Worm (Caenorhabditis elegans) whole organism, young adult: Measurements from ENCODE around the gene C14B9.10.

ENCODE experiments used
- B0019.2 ChIP-seq: fragments of 200-800 bp; sonication (Bioruptor generic); conservative IDR thresholded peaks from 2 replicates; pipeline ENCODE4 v1.3.6; 2022; ENCODE audit warnings: missing genetic modification reagents, missing genetic modification characterization, missing compliant biosample characterization
- B0035.1 ChIP-seq: sonication (generic microtip); optimal IDR thresholded peaks from 2 replicates; lab custom pipeline; 2016; ENCODE audit warnings: missing genetic modification characterization, mild to moderate bottlenecking, missing compliant biosample characterization, missing genotype, missing genetic modification reagents
- B0261.1 ChIP-seq: sonication (generic microtip); optimal IDR thresholded peaks from 2 replicates; lab custom pipeline; 2016; ENCODE audit warnings: mild to moderate bottlenecking, missing genetic modification characterization, moderate library complexity, missing compliant biosample characterization
- F37B4.10 ChIP-seq: fragments of 200-800 bp; sonication (Bioruptor generic); IDR thresholded peaks from 2 replicates; pipeline ENCODE4 v1.3.6; 2022; ENCODE audit warnings: missing genetic modification characterization, missing compliant biosample characterization
- F49E8.2 ChIP-seq: sonication (generic microtip); optimal IDR thresholded peaks from 3 replicates; lab custom pipeline; 2017; ENCODE audit warnings: missing genetic modification characterization, mild to moderate bottlenecking, missing compliant biosample characterization, antibody characterized with exemption, moderate library complexity; ENCODE audit not compliant: insufficient read depth
- F57C9.4 ChIP-seq: sonication (generic microtip); optimal IDR thresholded peaks from 2 replicates; lab custom pipeline; 2017; ENCODE audit warnings: mild to moderate bottlenecking, missing genetic modification characterization, missing compliant biosample characterization
- Y67H2A.10 ChIP-seq: fragments of 200-800 bp; sonication (Bioruptor generic); conservative IDR thresholded peaks from 2 replicates; pipeline ENCODE4 v1.3.6; 2022; ENCODE audit warnings: missing genetic modification reagents, missing genetic modification characterization, missing compliant biosample characterization
- Y79H2A.3 ChIP-seq: fragments of 200-800 bp; sonication (Bioruptor generic); conservative IDR thresholded peaks from 2 replicates; pipeline ENCODE4 v1.3.6; 2022; ENCODE audit warnings: missing genetic modification reagents, missing genetic modification characterization, missing compliant biosample characterization
- ama-1 ChIP-seq, 3 experiments: fragments of 150-350 bp in 1 of 3; sonication (generic microtip) in 2 of 3; optimal IDR thresholded peaks; 2 replicates each; lab custom pipeline; 2014 to 2018; ENCODE audit warnings: missing biosample characterization in 2 of 3, missing genetic modification characterization in 2 of 3, missing genetic modification reagents in 2 of 3
- aptf-2 ChIP-seq: fragments of 200-800 bp; sonication (Bioruptor generic); conservative IDR thresholded peaks from 2 replicates; pipeline ENCODE4 v1.3.6; 2022; ENCODE audit warnings: missing genetic modification reagents, missing genetic modification characterization, missing compliant biosample characterization
- aptf-3 ChIP-seq: fragments of 200-800 bp; sonication (Bioruptor generic); IDR thresholded peaks from 2 replicates; pipeline ENCODE4 v1.3.6; 2022; ENCODE audit warnings: missing genetic modification characterization, missing compliant biosample characterization
- atf-7 ChIP-seq: sonication (generic microtip); optimal IDR thresholded peaks from 2 replicates; lab custom pipeline; 2017; ENCODE audit warnings: mild to moderate bottlenecking, missing genetic modification characterization, missing compliant biosample characterization
- cebp-2 ChIP-seq: fragments of 200-800 bp; sonication (Bioruptor generic); IDR thresholded peaks from 2 replicates; pipeline ENCODE4 v1.3.6; 2022; ENCODE audit warnings: missing genetic modification characterization, missing compliant biosample characterization
- ceh-40 ChIP-seq: fragments of 200-800 bp; sonication (Bioruptor generic); IDR thresholded peaks from 2 replicates; pipeline ENCODE4 v1.3.6; 2022; ENCODE audit warnings: missing genetic modification characterization, missing compliant biosample characterization
- chd-7 ChIP-seq: sonication (generic microtip); optimal IDR thresholded peaks from 2 replicates; lab custom pipeline; 2016; ENCODE audit warnings: mild to moderate bottlenecking, missing genetic modification characterization, moderate library complexity, missing compliant biosample characterization
- dpff-1 ChIP-seq: sonication (generic microtip); optimal IDR thresholded peaks from 2 replicates; lab custom pipeline; 2017; ENCODE audit warnings: mild to moderate bottlenecking, missing genetic modification characterization, missing compliant biosample characterization
- dpl-1 ChIP-seq: fragments of 150-350 bp; optimal IDR thresholded peaks from 2 replicates; lab custom pipeline; 2014; ENCODE audit warnings: missing biosample characterization, missing genetic modification reagents, missing genetic modification characterization
- efl-1 ChIP-seq: fragments of 150-350 bp; optimal IDR thresholded peaks from 2 replicates; lab custom pipeline; 2014; ENCODE audit warnings: missing biosample characterization, missing genetic modification reagents, missing genetic modification characterization
- egl-18 ChIP-seq: fragments of 200-800 bp; sonication (Bioruptor generic); IDR thresholded peaks from 2 replicates; pipeline ENCODE4 v1.3.6; 2022; ENCODE audit warnings: missing genetic modification reagents, missing genetic modification characterization, missing compliant biosample characterization
- egl-44 ChIP-seq: fragments of 200-800 bp; sonication (Bioruptor generic); IDR thresholded peaks from 2 replicates; pipeline ENCODE4 v1.3.6; 2022; ENCODE audit warnings: missing genetic modification reagents, missing genetic modification characterization, missing compliant biosample characterization
- fkh-3 ChIP-seq: sonication (generic microtip); optimal IDR thresholded peaks from 2 replicates; lab custom pipeline; 2016; ENCODE audit warnings: mild to moderate bottlenecking, missing genetic modification characterization, missing compliant biosample characterization
- him-1 ChIP-seq: sonication (generic microtip); optimal IDR thresholded peaks from 2 replicates; lab custom pipeline; 2016; ENCODE audit warnings: missing genotype, missing genetic modification reagents, missing genetic modification characterization, missing compliant biosample characterization
- hlh-26 ChIP-seq: fragments of 200-800 bp; sonication (Bioruptor generic); conservative IDR thresholded peaks from 2 replicates; pipeline ENCODE4 v1.3.6; 2022; ENCODE audit warnings: missing genetic modification reagents, missing genetic modification characterization, missing compliant biosample characterization
- lin-54 ChIP-seq: fragments of 200-800 bp; sonication (Bioruptor generic); optimal IDR thresholded peaks from 2 replicates; lab custom pipeline; 2018; ENCODE audit warnings: mild to moderate bottlenecking, missing genetic modification characterization, missing compliant biosample characterization
- lsy-27 ChIP-seq: sonication (generic microtip); optimal IDR thresholded peaks from 2 replicates; lab custom pipeline; 2017; ENCODE audit warnings: missing genetic modification characterization, mild to moderate bottlenecking, missing compliant biosample characterization, antibody characterized with exemption, missing genotype, borderline replicate concordance; ENCODE audit not compliant: insufficient read depth
- madf-3 ChIP-seq: fragments of 200-800 bp; sonication (Bioruptor generic); IDR thresholded peaks from 2 replicates; pipeline ENCODE4 v1.3.6; 2022; ENCODE audit warnings: missing genetic modification reagents, missing genetic modification characterization, missing compliant biosample characterization
- madf-6 ChIP-seq: fragments of 200-800 bp; sonication (Bioruptor generic); IDR thresholded peaks from 2 replicates; pipeline ENCODE4 v1.3.6; 2022; ENCODE audit warnings: missing genetic modification reagents, missing genetic modification characterization, missing compliant biosample characterization
- nfya-1 ChIP-seq: sonication (generic microtip); optimal IDR thresholded peaks from 2 replicates; lab custom pipeline; 2017; ENCODE audit warnings: antibody characterized with exemption, missing compliant biosample characterization, missing genetic modification characterization, borderline replicate concordance; ENCODE audit not compliant: insufficient read depth
- nfya-2 ChIP-seq: fragments of 200-800 bp; sonication (Bioruptor generic); IDR thresholded peaks from 2 replicates; pipeline ENCODE4 v1.3.6; 2022; ENCODE audit warnings: missing genetic modification reagents, missing genetic modification characterization, missing compliant biosample characterization
- rec-8 ChIP-seq, 2 experiments: sonication (generic microtip); optimal IDR thresholded peaks; 2 replicates each; lab custom pipeline; 2016; ENCODE audit warnings: mild to moderate bottlenecking in 2 of 2, missing genetic modification characterization in 2 of 2, missing genetic modification reagents in 2 of 2, missing genotype in 2 of 2, missing biosample characterization in 1 of 2, missing compliant biosample characterization in 1 of 2, moderate library complexity in 1 of 2
- rpc-1 ChIP-seq, 2 experiments: fragments of 150-350 bp in 1 of 2; sonication (generic microtip) in 1 of 2; optimal IDR thresholded peaks; 2 replicates each; lab custom pipeline; 2014 to 2018; ENCODE audit warnings: missing biosample characterization in 1 of 2, missing genetic modification characterization in 1 of 2, missing genetic modification reagents in 1 of 2, missing genotype in 1 of 2
- sdz-38 ChIP-seq: sonication (generic microtip); optimal IDR thresholded peaks from 2 replicates; lab custom pipeline; 2016; ENCODE audit warnings: missing genotype, missing genetic modification characterization, missing compliant biosample characterization
- snpc-4 ChIP-seq, 5 experiments: fragments of 150-350 bp in 1 of 5; sonication (generic microtip) in 4 of 5; optimal IDR thresholded peaks; 2 replicates each; lab custom pipeline; 2014 to 2018; ENCODE audit warnings: missing genetic modification characterization in 5 of 5, missing biosample characterization in 3 of 5, antibody characterized with exemption in 2 of 5, mild to moderate bottlenecking in 2 of 5, missing compliant biosample characterization in 2 of 5, missing genotype in 2 of 5, moderate library complexity in 2 of 5, missing genetic modification reagents in 1 of 5
- somi-1 ChIP-seq: fragments of 200-800 bp; sonication (Bioruptor generic); optimal IDR thresholded peaks from 2 replicates; lab custom pipeline; 2018; ENCODE audit warnings: mild to moderate bottlenecking, missing genetic modification characterization, missing compliant biosample characterization
- unc-62 ChIP-seq: fragments of 150-350 bp; optimal IDR thresholded peaks from 2 replicates; lab custom pipeline; 2014; ENCODE audit warnings: missing biosample characterization, missing genetic modification reagents, missing genetic modification characterization
- xnd-1 ChIP-seq: sonication (generic microtip); optimal IDR thresholded peaks from 2 replicates; lab custom pipeline; 2016; ENCODE audit warnings: missing genotype, missing genetic modification reagents, missing genetic modification characterization, missing compliant biosample characterization
- zfh-2 ChIP-seq: fragments of 200-800 bp; sonication (Bioruptor generic); conservative IDR thresholded peaks from 2 replicates; pipeline ENCODE4 v1.3.6; 2022; ENCODE audit warnings: missing genetic modification reagents, missing genetic modification characterization, missing compliant biosample characterization
- ztf-25 ChIP-seq: fragments of 200-800 bp; sonication (Bioruptor generic); IDR thresholded peaks from 2 replicates; pipeline ENCODE4 v1.3.6; 2022; ENCODE audit warnings: missing genetic modification reagents, missing genetic modification characterization, missing compliant biosample characterization
- ztf-3 ChIP-seq: fragments of 200-800 bp; sonication (Bioruptor generic); optimal IDR thresholded peaks from 2 replicates; lab custom pipeline; 2018; ENCODE audit warnings: mild to moderate bottlenecking, missing genetic modification characterization, missing compliant biosample characterization

C14B9.10 gene

DNA sequence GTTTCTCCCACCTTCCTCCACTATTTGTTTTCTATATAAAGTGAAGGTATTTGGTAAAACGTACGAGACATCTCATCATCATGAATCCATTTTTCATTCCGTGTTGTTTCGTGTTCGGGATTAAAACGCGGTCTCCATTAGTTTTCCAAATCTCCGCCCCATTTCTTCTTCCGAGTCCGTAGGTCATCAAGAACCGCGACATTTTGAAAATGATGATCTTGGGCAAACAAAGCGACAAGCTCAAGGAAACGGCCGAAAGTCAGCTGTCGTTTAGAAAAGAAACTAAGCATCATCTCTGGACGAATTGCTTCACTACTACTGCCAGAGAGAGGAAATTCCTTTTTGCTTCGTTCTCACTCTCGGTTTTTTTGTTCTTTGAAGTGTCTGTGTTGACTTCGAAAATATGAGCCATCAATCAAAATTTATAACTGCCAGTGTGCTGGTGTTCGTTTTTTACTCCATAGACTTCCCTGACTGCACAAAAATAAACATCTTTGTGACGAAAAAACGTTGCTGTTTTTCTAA, 42.0 kb downstream of the C14B9.10 start (continued):
- TF ChIP-seq F49E8.2 (tag; lab: Kevin White, UChicago) (peak; percentile 9), hlh-26 (GFP tag; lab: Robert Waterston, UW) (no peak), B0035.1 (tag; lab: Kevin White, UChicago) (no peak), ama-1 (optimal IDR thresholded peaks at IDR 0.05; lab: Kevin White, UChicago) (no peak), ama-1 (GFP tag; optimal IDR thresholded peaks at IDR 0.05; lab: Kevin White, UChicago) (peak in 1 of 2 experiments; percentile 56), snpc-4 (GFP tag; optimal IDR thresholded peaks at IDR 0.05; lab: Kevin White, UChicago) (peak; percentile 10), snpc-4 (tag; optimal IDR thresholded peaks at IDR 0.05; lab: Kevin White, UChicago) (no peak), efl-1 (no peak), madf-3 (GFP tag; lab: Robert Waterston, UW) (0 out of 2 replicates have a peak, but pooled peaks have one; percentile 22), unc-62 (GFP tag; lab: Kevin White, UChicago) (no peak), madf-6 (GFP tag; lab: Robert Waterston, UW) (peak; percentile 23; the same call in 1 of the 2 replicates)

ce11 chrIII:8175263-8175662, 44.6 kb downstream of the C14B9.10 start:
- TF ChIP-seq Y67H2A.10 (GFP tag; lab: Robert Waterston, UW), result no peak
- no peak for TF ChIP-seq lsy-27 (tag; lab: Kevin White, UChicago)
- TF ChIP-seq B0261.1 (tag; lab: Kevin White, UChicago), result no peak
- no peak for TF ChIP-seq fkh-3 (tag; lab: Kevin White, UChicago)
- no peak for TF ChIP-seq somi-1 (GFP tag; lab: Kevin White, UChicago)
- no peak for TF ChIP-seq rpc-1 (optimal IDR thresholded peaks at IDR 0.05; lab: Kevin White, UChicago)
- TF ChIP-seq rpc-1 (tag; optimal IDR thresholded peaks at IDR 0.05; lab: Kevin White, UChicago), result no peak
- TF ChIP-seq ceh-40 (GFP tag; lab: Robert Waterston, UW), result no peak
- TF ChIP-seq dpff-1, result no peak
- no peak for TF ChIP-seq aptf-2 (GFP tag; lab: Robert Waterston, UW)
- no peak for TF ChIP-seq B0019.2 (GFP tag; lab: Robert Waterston, UW)
- TF ChIP-seq ztf-25 (GFP tag; lab: Robert Waterston, UW), result no peak

ce11 chrIII:8176265-8176664, 45.6 kb downstream of the C14B9.10 start, which contains the start of gene C50C3.12:
Gene C50C3.12, plus strand, starts transcription at chrIII:8176565.
- TF ChIP-seq Y79H2A.3 (GFP tag; lab: Robert Waterston, UW) (no peak), madf-3 (GFP tag; lab: Robert Waterston, UW) (no peak)

DNA sequence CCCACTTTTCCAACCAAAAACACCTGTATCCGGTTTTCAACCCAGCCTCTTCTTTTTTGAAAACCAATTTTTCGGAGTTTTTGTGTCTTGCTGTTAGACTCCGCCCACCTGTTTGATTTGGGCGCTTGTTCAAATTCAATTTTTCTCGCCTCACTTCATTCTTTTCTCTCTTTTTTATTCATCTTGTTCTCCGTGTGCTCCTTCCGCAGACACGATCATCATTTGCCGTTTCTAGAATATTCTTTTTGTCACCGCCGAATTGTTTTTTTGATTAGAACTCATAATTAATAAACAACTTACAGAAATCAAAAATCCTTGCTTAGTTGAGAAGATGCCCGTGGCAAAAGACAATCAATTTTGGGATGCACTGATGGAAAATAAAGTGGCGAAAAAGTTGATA, 48.3 kb downstream of the C14B9.10 start, which contains the start of gene C50C3.5:
Gene C50C3.5, plus strand, starts transcription at position 301 of the 400 bp plus-strand sequence.
- TF ChIP-seq atf-7 (tag; lab: Kevin White, UChicago) (no peak), F37B4.10 (GFP tag; lab: Robert Waterston, UW) (no peak), nfya-2 (GFP tag; lab: Robert Waterston, UW) (no peak), hlh-26 (GFP tag; lab: Robert Waterston, UW) (no peak), snpc-4 (GFP tag; optimal IDR thresholded peaks at IDR 0.05; lab: Kevin White, UChicago) (no peak), snpc-4 (tag; optimal IDR thresholded peaks at IDR 0.05; lab: Kevin White, UChicago) (no peak), egl-18 (no peak), lin-54 (no peak), cebp-2 (GFP tag; lab: Robert Waterston, UW) (no peak), him-1 (tag; lab: Kevin White, UChicago) (no peak), dpl-1 (GFP tag; lab: Kevin White, UChicago) (no peak)

ce11 chrIII:8181581-8181980, 50.9 kb downstream of the C14B9.10 start, which contains the start of gene spc-2:
Gene spc-2, plus strand, starts transcription at chrIII:8181881.
- no peak for TF ChIP-seq aptf-3 (GFP tag; lab: Robert Waterston, UW)
- TF ChIP-seq xnd-1, result no peak
- no peak for TF ChIP-seq nfya-1 (tag; lab: Kevin White, UChicago)
- no peak for TF ChIP-seq F57C9.4 (tag; lab: Kevin White, UChicago)
- TF ChIP-seq ztf-3 (GFP tag; lab: Kevin White, UChicago), result no peak
- TF ChIP-seq sdz-38 (tag; lab: Kevin White, UChicago), result no peak
- TF ChIP-seq chd-7, result no peak
- TF ChIP-seq rec-8 (tag; optimal IDR thresholded peaks at IDR 0.05; lab: Kevin White, UChicago), result no peak
- no peak for TF ChIP-seq F49E8.2 (tag; lab: Kevin White, UChicago)
- TF ChIP-seq egl-44 (GFP tag; lab: Robert Waterston, UW), result no peak
- TF ChIP-seq ama-1 (optimal IDR thresholded peaks at IDR 0.05; lab: Kevin White, UChicago), result no peak
- no peak for TF ChIP-seq ama-1 (GFP tag; optimal IDR thresholded peaks at IDR 0.05; lab: Kevin White, UChicago)
- no peak for TF ChIP-seq zfh-2 (GFP tag; lab: Robert Waterston, UW)
